ENCODE assay signal across 6 worm cellular contexts in genomic region chrX:3102165-3102564, ce11.
TF ChIP-seq lines count a peak whose summit lies in the region.

Gene ztf-13, minus strand, starts transcription at chrX:3102175.

TF ChIP-seq in whole organism, L1 larva, 84 proteins besides CTCF, POLR2A, EP300 and RAD21:
- TF ChIP-seq isw-1 (GFP tag; IDR thresholded peaks at IDR 0.05; lab: Robert Waterston, UW) = no peak
- peak; percentile 6 for TF ChIP-seq jun-1 (tag; optimal IDR thresholded peaks at IDR 0.05; lab: Kevin White, UChicago)
- TF ChIP-seq ama-1 (optimal IDR thresholded peaks at IDR 0.05; lab: Kevin White, UChicago) = no peak
- peak in 1 of 2 experiments; percentile 0 for TF ChIP-seq lin-35 (GFP tag; optimal IDR thresholded peaks at IDR 0.05; lab: Kevin White, UChicago)
- TF ChIP-seq nhr-90 (tag; optimal IDR thresholded peaks at IDR 0.05; lab: Kevin White, UChicago; ENCODE audit: poor library complexity) = peak; percentile 10
- TF ChIP-seq blmp-1 (tag; optimal IDR thresholded peaks at IDR 0.05; lab: Kevin White, UChicago) = no peak
- peak; percentile 81 for TF ChIP-seq elt-2 (tag; optimal IDR thresholded peaks at IDR 0.05; lab: Kevin White, UChicago)
- TF ChIP-seq lin-39 (tag; optimal IDR thresholded peaks at IDR 0.05; lab: Kevin White, UChicago) = no peak
- TF ChIP-seq nhr-71 (tag; optimal IDR thresholded peaks at IDR 0.05; lab: Kevin White, UChicago) = peak; percentile 27
- peak; percentile 28 for TF ChIP-seq lin-14 (GFP tag; optimal IDR thresholded peaks at IDR 0.05; lab: Kevin White, UChicago)

TF ChIP-seq in whole organism, L2 larva, 48 proteins besides CTCF, POLR2A, EP300 and RAD21 (continues in another document):
- TF ChIP-seq egl-27 (tag; optimal IDR thresholded peaks at IDR 0.05; lab: Kevin White, UChicago) (peak; percentile 52), fos-1 (tag; optimal IDR thresholded peaks at IDR 0.05; lab: Kevin White, UChicago) (peak; percentile 57), elt-1 (tag; optimal IDR thresholded peaks at IDR 0.05; lab: Kevin White, UChicago) (no peak), nhr-10 (tag; optimal IDR thresholded peaks at IDR 0.05; lab: Kevin White, UChicago) (no peak), C34F6.9 (tag; optimal IDR thresholded peaks at IDR 0.05; lab: Kevin White, UChicago) (peak; percentile 27), crh-2 (tag; optimal IDR thresholded peaks at IDR 0.05; lab: Kevin White, UChicago) (peak; percentile 40), F13H6.1 (tag; optimal IDR thresholded peaks at IDR 0.05; lab: Kevin White, UChicago) (peak; percentile 22), lin-11 (tag; optimal IDR thresholded peaks at IDR 0.05; lab: Kevin White, UChicago) (no peak), ZK546.5 (tag; optimal IDR thresholded peaks at IDR 0.05; lab: Kevin White, UChicago) (no peak), lsy-2 (tag; optimal IDR thresholded peaks at IDR 0.05; lab: Kevin White, UChicago) (peak in 1 of 2 experiments; percentile 41), dmd-4 (tag; optimal IDR thresholded peaks at IDR 0.05; lab: Kevin White, UChicago) (no peak), blmp-1 (tag; optimal IDR thresholded peaks at IDR 0.05; lab: Kevin White, UChicago; ENCODE audit: insufficient read depth) (peak; percentile 44), nhr-23 (tag; optimal IDR thresholded peaks at IDR 0.05; lab: Kevin White, UChicago) (no peak), nhr-11 (tag; optimal IDR thresholded peaks at IDR 0.05; lab: Kevin White, UChicago) (no peak), mdl-1 (tag; optimal IDR thresholded peaks at IDR 0.05; lab: Kevin White, UChicago) (no peak), nhr-237 (tag; optimal IDR thresholded peaks at IDR 0.05; lab: Kevin White, UChicago) (no peak), snpc-4 (tag; optimal IDR thresholded peaks at IDR 0.05; lab: Kevin White, UChicago) (no peak)

TF ChIP-seq in whole organism, L3 larva, 47 proteins besides CTCF, POLR2A, EP300 and RAD21 (continues in another document):
- TF ChIP-seq ceh-82 (tag; optimal IDR thresholded peaks at IDR 0.05; lab: Kevin White, UChicago) = no peak
- no peak for TF ChIP-seq eor-1 (tag; optimal IDR thresholded peaks at IDR 0.05; lab: Kevin White, UChicago)
- TF ChIP-seq skn-1 (tag; optimal IDR thresholded peaks at IDR 0.05; lab: Kevin White, UChicago) = peak; percentile 10
- TF ChIP-seq jun-1 (tag; optimal IDR thresholded peaks at IDR 0.05; lab: Kevin White, UChicago) = peak; percentile 58
- no peak for TF ChIP-seq nfya-1 (tag; optimal IDR thresholded peaks at IDR 0.05; lab: Kevin White, UChicago; ENCODE audit: insufficient read depth)
- no peak for TF ChIP-seq nhr-43 (tag; optimal IDR thresholded peaks at IDR 0.05; lab: Kevin White, UChicago; ENCODE audit: poor library complexity, severe bottlenecking)
- TF ChIP-seq ceh-28 (tag; optimal IDR thresholded peaks at IDR 0.05; lab: Kevin White, UChicago) = peak; percentile 2
- no peak for TF ChIP-seq ZK546.5 (tag; optimal IDR thresholded peaks at IDR 0.05; lab: Kevin White, UChicago)
- no peak for TF ChIP-seq daf-12 (tag; optimal IDR thresholded peaks at IDR 0.05; lab: Kevin White, UChicago)
- TF ChIP-seq pqm-1 (tag; optimal IDR thresholded peaks at IDR 0.05; lab: Kevin White, UChicago) = peak; percentile 87
- no peak for TF ChIP-seq mdl-1 (tag; optimal IDR thresholded peaks at IDR 0.05; lab: Kevin White, UChicago)
- no peak for TF ChIP-seq nhr-77 (tag; optimal IDR thresholded peaks at IDR 0.05; lab: Kevin White, UChicago)
- TF ChIP-seq elt-1 (tag; optimal IDR thresholded peaks at IDR 0.05; lab: Kevin White, UChicago) = no peak
- peak; percentile 90 for TF ChIP-seq elt-2 (tag; optimal IDR thresholded peaks at IDR 0.05; lab: Kevin White, UChicago)
- no peak for TF ChIP-seq lin-15B (tag; optimal IDR thresholded peaks at IDR 0.05; lab: Kevin White, UChicago)
- no peak for TF ChIP-seq mml-1 (tag; optimal IDR thresholded peaks at IDR 0.05; lab: Kevin White, UChicago)
- TF ChIP-seq zag-1 (tag; optimal IDR thresholded peaks at IDR 0.05; lab: Kevin White, UChicago) = no peak

TF ChIP-seq in whole organism, L4 larva, 104 proteins besides CTCF, POLR2A, EP300 and RAD21 (continues in another document):
- TF ChIP-seq egl-27 (tag; optimal IDR thresholded peaks at IDR 0.05; lab: Kevin White, UChicago) = no peak
- peak; percentile 89 for TF ChIP-seq hlh-30 (tag; optimal IDR thresholded peaks at IDR 0.05; lab: Kevin White, UChicago; ENCODE audit: insufficient read depth)
- TF ChIP-seq F37D6.2 (tag; optimal IDR thresholded peaks at IDR 0.05; lab: Kevin White, UChicago) = no peak
- peak in 1 of 2 experiments; percentile 79 for TF ChIP-seq unc-62 (GFP tag; optimal IDR thresholded peaks at IDR 0.05 in 1 of 2; lab: Kevin White, UChicago)
- no peak for TF ChIP-seq unc-62 (tag; optimal IDR thresholded peaks at IDR 0.05; lab: Kevin White, UChicago)
- TF ChIP-seq dmd-8 (GFP tag; IDR thresholded peaks at IDR 0.05; lab: Robert Waterston, UW) = no peak
- no peak for TF ChIP-seq mdt-29 (GFP tag; IDR thresholded peaks at IDR 0.05; lab: Robert Waterston, UW)
- no peak for TF ChIP-seq T26A8.4 (GFP tag; IDR thresholded peaks at IDR 0.05; lab: Robert Waterston, UW)
- TF ChIP-seq ceh-20 (GFP tag; IDR thresholded peaks at IDR 0.05; lab: Robert Waterston, UW) = peak; percentile 47; the same call in 1 of the 2 replicates
- peak in 1 of 2 experiments; percentile 12 for TF ChIP-seq lsy-2 (tag; optimal IDR thresholded peaks at IDR 0.05; lab: Kevin White, UChicago)
- peak; percentile 75 for TF ChIP-seq nhr-6 (tag; optimal IDR thresholded peaks at IDR 0.05; lab: Kevin White, UChicago)
- TF ChIP-seq nhr-48 (tag; optimal IDR thresholded peaks at IDR 0.05; lab: Kevin White, UChicago) = no peak
- peak; percentile 39 for TF ChIP-seq pqm-1 (tag; optimal IDR thresholded peaks at IDR 0.05; lab: Kevin White, UChicago)
- TF ChIP-seq daf-16 (GFP tag; optimal IDR thresholded peaks at IDR 0.05; lab: Kevin White, UChicago) = no peak
- peak; percentile 99 for TF ChIP-seq daf-16 (tag; optimal IDR thresholded peaks at IDR 0.05; lab: Kevin White, UChicago)
- 0 out of 2 replicates have a peak, but pooled peaks have one; percentile 12 for TF ChIP-seq lin-38 (GFP tag; IDR thresholded peaks at IDR 0.05; lab: Robert Waterston, UW)
- TF ChIP-seq T20F7.1 (GFP tag; optimal IDR thresholded peaks at IDR 0.05; lab: Kevin White, UChicago) = peak; percentile 42

TF ChIP-seq in whole organism, late embryonic, 69 proteins besides CTCF, POLR2A, EP300 and RAD21:
- TF ChIP-seq ceh-9 (tag; optimal IDR thresholded peaks at IDR 0.05; lab: Kevin White, UChicago) (no peak), nfya-1 (tag; optimal IDR thresholded peaks at IDR 0.05; lab: Kevin White, UChicago) (no peak), elt-2 (tag; optimal IDR thresholded peaks at IDR 0.05; lab: Kevin White, UChicago) (peak; percentile 4), ceh-34 (tag; optimal IDR thresholded peaks at IDR 0.05; lab: Kevin White, UChicago) (no peak), elt-4 (tag; optimal IDR thresholded peaks at IDR 0.05; lab: Kevin White, UChicago) (no peak)

TF ChIP-seq in whole organism, young adult, 124 proteins besides CTCF, POLR2A, EP300 and RAD21:
- peak; percentile 6 for TF ChIP-seq pha-4 (tag; optimal IDR thresholded peaks at IDR 0.05; lab: Kevin White, UChicago)
- TF ChIP-seq F57A8.1 (GFP tag; optimal IDR thresholded peaks at IDR 0.05; lab: Kevin White, UChicago) = no peak
- TF ChIP-seq nhr-80 (tag; optimal IDR thresholded peaks at IDR 0.05; lab: Kevin White, UChicago) = peak; percentile 0
- no peak for TF ChIP-seq cebp-1 (GFP tag; IDR thresholded peaks at IDR 0.05; lab: Robert Waterston, UW)
- peak; percentile 27 for TF ChIP-seq cebp-1 (tag; optimal IDR thresholded peaks at IDR 0.05; lab: Kevin White, UChicago)
TF ChIP-seq in whole organism, young adult: peak in this region for 3.
